Fruit fly (Drosophila melanogaster): ENCODE results near the gene CG33978.

CG33978 gene

dm6 chr4:167515-167914 lies 7.9 kb downstream of the CG33978 start:
- TF ChIP-seq psq (optimal IDR thresholded peaks at IDR 0.05) (no peak), insv (optimal IDR thresholded peaks at IDR 0.05) (no peak), Myc (optimal IDR thresholded peaks at IDR 0.05) (no peak), h (optimal IDR thresholded peaks at IDR 0.05) (no peak)

- TF ChIP-seq ttk (optimal IDR thresholded peaks at IDR 0.05) (no peak), Sin3A (optimal IDR thresholded peaks at IDR 0.05) (no peak), psq (optimal IDR thresholded peaks at IDR 0.05) (no peak), Myc (optimal IDR thresholded peaks at IDR 0.05) (no peak), insv (optimal IDR thresholded peaks at IDR 0.05) (no peak), h (optimal IDR thresholded peaks at IDR 0.05) (no peak)
These were observed 10.3 kb downstream of the CG33978 start for dm6 chr4:165159-165558.

dm6 chr4:155977-156376 lies 19.5 kb downstream of the CG33978 start, which contains the start of gene CG31997:
Gene CG31997 (minus strand): TSS chr4:156060.
- no peak for TF ChIP-seq insv (optimal IDR thresholded peaks at IDR 0.05)

- TF ChIP-seq psq (optimal IDR thresholded peaks at IDR 0.05) (no peak), h (optimal IDR thresholded peaks at IDR 0.05) (no peak), ttk (optimal IDR thresholded peaks at IDR 0.05) (no peak), insv (optimal IDR thresholded peaks at IDR 0.05) (no peak), Sin3A (optimal IDR thresholded peaks at IDR 0.05) (no peak)
These were observed 25.0 kb downstream of the CG33978 start, which contains the start of gene CG32006 for dm6 chr4:150453-150852. Gene CG32006 (plus strand): TSS chr4:150764.

dm6 chr4:149123-149522 lies 26.3 kb downstream of the CG33978 start:
- no peak for TF ChIP-seq Sin3A (optimal IDR thresholded peaks at IDR 0.05)
- TF ChIP-seq ttk (optimal IDR thresholded peaks at IDR 0.05): no peak
- no peak for TF ChIP-seq h (optimal IDR thresholded peaks at IDR 0.05)
- no peak for TF ChIP-seq insv (optimal IDR thresholded peaks at IDR 0.05)
- TF ChIP-seq Myc (optimal IDR thresholded peaks at IDR 0.05): no peak
- TF ChIP-seq psq (optimal IDR thresholded peaks at IDR 0.05): no peak

- TF ChIP-seq ttk (optimal IDR thresholded peaks at IDR 0.05) (no peak), h (optimal IDR thresholded peaks at IDR 0.05) (no peak), Myc (optimal IDR thresholded peaks at IDR 0.05) (no peak), psq (optimal IDR thresholded peaks at IDR 0.05) (no peak), Sin3A (optimal IDR thresholded peaks at IDR 0.05) (no peak), insv (optimal IDR thresholded peaks at IDR 0.05) (no peak)
These were observed 39.5 kb downstream of the CG33978 start for dm6 chr4:135953-136352.

- peak; percentile 58 for TF ChIP-seq h (optimal IDR thresholded peaks at IDR 0.05)
- no peak for TF ChIP-seq psq (optimal IDR thresholded peaks at IDR 0.05)
These were observed 43.3 kb downstream of the CG33978 start, which contains the start of gene anne for dm6 chr4:131958-132623. Gene anne (plus strand): TSS chr4:132220.

- no peak for TF ChIP-seq ttk (optimal IDR thresholded peaks at IDR 0.05)
- no peak for TF ChIP-seq insv (optimal IDR thresholded peaks at IDR 0.05)
- no peak for TF ChIP-seq Myc (optimal IDR thresholded peaks at IDR 0.05)
- TF ChIP-seq psq (optimal IDR thresholded peaks at IDR 0.05): no peak
- no peak for TF ChIP-seq h (optimal IDR thresholded peaks at IDR 0.05)
- TF ChIP-seq Sin3A (optimal IDR thresholded peaks at IDR 0.05): no peak
These were observed 44.4 kb downstream of the CG33978 start for dm6 chr4:130990-131389.

dm6 chr4:130558-130957 lies 44.9 kb downstream of the CG33978 start:
- TF ChIP-seq Myc (optimal IDR thresholded peaks at IDR 0.05): no peak

- TF ChIP-seq h (optimal IDR thresholded peaks at IDR 0.05) (no peak), Myc (optimal IDR thresholded peaks at IDR 0.05) (no peak)
These were observed 45.7 kb downstream of the CG33978 start, which contains the start of gene Ank for dm6 chr4:129644-130272. Gene Ank (minus strand): TSS chr4:129849.

dm6 chr4:128884-129457 lies 46.5 kb downstream of the CG33978 start:
- TF ChIP-seq insv (optimal IDR thresholded peaks at IDR 0.05) (no peak), Myc (optimal IDR thresholded peaks at IDR 0.05) (no peak), psq (optimal IDR thresholded peaks at IDR 0.05) (no peak), h (optimal IDR thresholded peaks at IDR 0.05) (no peak), ttk (optimal IDR thresholded peaks at IDR 0.05) (no peak), Sin3A (optimal IDR thresholded peaks at IDR 0.05) (no peak)

Data from Kc167 (cell line).